Fruit fly (Drosophila melanogaster): Measurements from ENCODE around the gene TTLL6B.

- no peak for TF ChIP-seq psq (optimal IDR thresholded peaks at IDR 0.05)
- no peak for TF ChIP-seq insv (optimal IDR thresholded peaks at IDR 0.05)
- no peak for TF ChIP-seq Myc (optimal IDR thresholded peaks at IDR 0.05)
- TF ChIP-seq ttk (optimal IDR thresholded peaks at IDR 0.05) = peak; percentile 94
These were observed 19.8 kb upstream of the TTLL6B start for dm6 chr3R:27270379-27271266.
